Fruit fly (Drosophila melanogaster) whole organism, embryonic: ENCODE results near the gene Lamtor5.

Experiments used
- Bgb ChIP-seq: fragments of 200-800 bp; sonication (Bioruptor generic); IDR thresholded peaks from 2 replicates; pipeline ENCODE4 v1.3.6; 2022; ENCODE audit warnings: missing biosample characterization, missing genetic modification characterization; ENCODE audit not compliant: partially characterized antibody
- BtbVII ChIP-seq: fragments of 200-800 bp; sonication (Bioruptor generic); optimal IDR thresholded peaks from 3 replicates; lab custom pipeline; 2017; ENCODE audit warnings: missing biosample characterization, mild to moderate bottlenecking, missing genetic modification characterization
- C15 ChIP-seq: fragments of 200-800 bp; sonication (Bioruptor generic); IDR thresholded peaks from 3 replicates; pipeline ENCODE4 v1.3.6; 2022; ENCODE audit warnings: missing biosample characterization, missing genetic modification characterization
- CG10462 ChIP-seq: fragments of 200-800 bp; sonication (Bioruptor generic); optimal IDR thresholded peaks from 2 replicates; lab custom pipeline; 2016; ENCODE audit warnings: missing biosample characterization, missing genetic modification characterization
- CG10959 ChIP-seq: fragments of 200-800 bp; sonication (Bioruptor generic); IDR thresholded peaks from 2 replicates; pipeline ENCODE4 v1.3.6; 2022; ENCODE audit warnings: missing biosample characterization, missing genetic modification characterization
- CG12071 ChIP-seq: fragments of 200-800 bp; sonication (Bioruptor generic); optimal IDR thresholded peaks from 3 replicates; lab custom pipeline; 2018; ENCODE audit warnings: missing biosample characterization, mild to moderate bottlenecking, missing genetic modification characterization
- CG13296 ChIP-seq: fragments of 200-800 bp; sonication (Bioruptor generic); optimal IDR thresholded peaks from 3 replicates; lab custom pipeline; 2018; ENCODE audit warnings: missing biosample characterization, mild to moderate bottlenecking, missing genetic modification characterization
- CG14441 ChIP-seq: fragments of 200-800 bp; sonication (Bioruptor generic); IDR thresholded peaks from 2 replicates; pipeline ENCODE4 v1.3.6; 2022; ENCODE audit warnings: missing biosample characterization, missing genetic modification characterization
- CG1529 ChIP-seq: fragments of 200-800 bp; sonication (Bioruptor generic); optimal IDR thresholded peaks from 3 replicates; lab custom pipeline; 2018; ENCODE audit warnings: missing biosample characterization, missing genetic modification characterization
- CG1603 ChIP-seq: fragments of 200-800 bp; sonication (Bioruptor generic); optimal IDR thresholded peaks from 2 replicates; lab custom pipeline; 2019; ENCODE audit warnings: missing biosample characterization, mild to moderate bottlenecking, missing genetic modification characterization, moderate library complexity
- CG17361 ChIP-seq: fragments of 200-800 bp; sonication (Bioruptor generic); IDR thresholded peaks from 3 replicates; pipeline ENCODE4 v1.3.6; 2022; ENCODE audit warnings: missing biosample characterization, missing genetic modification characterization
- CG2678 ChIP-seq: fragments of 200-800 bp; sonication (Bioruptor generic); optimal IDR thresholded peaks from 3 replicates; lab custom pipeline; 2019; ENCODE audit warnings: missing biosample characterization, mild to moderate bottlenecking, missing genetic modification characterization, moderate library complexity
- CG32772 ChIP-seq: fragments of 200-800 bp; sonication (Bioruptor generic); IDR thresholded peaks from 2 replicates; pipeline ENCODE4 v1.3.6; 2022; ENCODE audit warnings: missing biosample characterization, missing genetic modification characterization
- CG4707 ChIP-seq: fragments of 200-800 bp; sonication (Bioruptor generic); optimal IDR thresholded peaks from 2 replicates; lab custom pipeline; 2018; ENCODE audit warnings: missing biosample characterization, mild to moderate bottlenecking, missing genetic modification characterization, moderate library complexity
- CG6175 ChIP-seq: fragments of 200-800 bp; sonication (Bioruptor generic); IDR thresholded peaks from 3 replicates; pipeline ENCODE4 v1.3.6; 2022; ENCODE audit warnings: missing biosample characterization, missing genetic modification characterization
- CG6791 ChIP-seq: fragments of 200-800 bp; sonication (Bioruptor generic); IDR thresholded peaks from 3 replicates; pipeline ENCODE4 v1.3.6; 2022; ENCODE audit warnings: missing biosample characterization, missing genetic modification characterization; ENCODE audit not compliant: partially characterized antibody
- CG7357 ChIP-seq: fragments of 200-800 bp; sonication (Bioruptor generic); IDR thresholded peaks from 3 replicates; pipeline ENCODE4 v1.3.6; 2022; ENCODE audit warnings: missing biosample characterization, missing genetic modification characterization
- CG8290 ChIP-seq, 3 experiments: fragments of 200-800 bp; sonication (Bioruptor generic); optimal IDR thresholded peaks; 2 replicates each; lab custom pipeline; 2016 to 2019; ENCODE audit warnings: missing biosample characterization in 3 of 3, missing genetic modification characterization in 3 of 3, mild to moderate bottlenecking in 2 of 3, moderate library complexity in 1 of 3
- CG9609 ChIP-seq: fragments of 200-800 bp; sonication (Bioruptor generic); optimal IDR thresholded peaks from 3 replicates; lab custom pipeline; 2016; ENCODE audit warnings: missing biosample characterization, missing genetic modification characterization
- CG9727 ChIP-seq: fragments of 200-800 bp; sonication (Bioruptor generic); optimal IDR thresholded peaks from 3 replicates; lab custom pipeline; 2017; ENCODE audit warnings: missing biosample characterization, mild to moderate bottlenecking, missing genetic modification characterization
- CTCF ChIP-seq: fragments of 200-800 bp; sonication (Bioruptor generic); optimal IDR thresholded peaks from 2 replicates; lab custom pipeline; 2017; ENCODE audit warnings: missing biosample characterization, mild to moderate bottlenecking, missing genetic modification characterization, moderate library complexity
- D19A ChIP-seq: fragments of 200-800 bp; optimal IDR thresholded peaks from 3 replicates; lab custom pipeline; 2019; ENCODE audit warnings: missing biosample characterization, mild to moderate bottlenecking, missing genetic modification characterization, moderate library complexity
- Drgx ChIP-seq: fragments of 200-800 bp; sonication (Bioruptor generic); IDR thresholded peaks from 2 replicates; pipeline ENCODE4 v1.3.6; 2022; ENCODE audit warnings: missing biosample characterization, missing genetic modification characterization
- Hr78 ChIP-seq, 2 experiments: fragments of 200-800 bp in 1 of 2; fragments of >200 bp in 1 of 2; sonication (Bioruptor generic) in 1 of 2; optimal IDR thresholded peaks; 2 replicates each; lab custom pipeline; 2017 to 2019; ENCODE audit warnings: missing biosample characterization in 2 of 2, missing genetic modification characterization in 2 of 2, mild to moderate bottlenecking in 1 of 2, moderate library complexity in 1 of 2
- Med ChIP-seq: fragments of 200-800 bp; sonication (Bioruptor generic); peaks from one replicate; lab custom pipeline; 2016; ENCODE audit warnings: missing biosample characterization, missing genetic modification characterization, mild to moderate bottlenecking, inconsistent platforms, moderate library complexity
- Six4 ChIP-seq: fragments of 200-800 bp; sonication (Bioruptor generic); optimal IDR thresholded peaks from 2 replicates; lab custom pipeline; 2016; ENCODE audit warnings: missing biosample characterization, missing genetic modification characterization
- Sox100B ChIP-seq: fragments of 200-800 bp; sonication (Bioruptor generic); optimal IDR thresholded peaks from 3 replicates; lab custom pipeline; 2018; ENCODE audit warnings: missing biosample characterization, mild to moderate bottlenecking, missing genetic modification characterization
- bsh ChIP-seq, 2 experiments: fragments of 200-800 bp; sonication (Bioruptor generic); optimal IDR thresholded peaks; 2 replicates each; lab custom pipeline; 2017 to 2018; ENCODE audit warnings: mild to moderate bottlenecking in 2 of 2, missing biosample characterization in 2 of 2, missing genetic modification characterization in 2 of 2, moderate library complexity in 1 of 2
- cwo ChIP-seq: fragments of 200-800 bp; sonication (Bioruptor generic); optimal IDR thresholded peaks from 3 replicates; lab custom pipeline; 2017; ENCODE audit warnings: missing biosample characterization, missing genetic modification characterization, mild to moderate bottlenecking, moderate library complexity, missing genetic modification reagents
- disco-r ChIP-seq: fragments of 200-800 bp; sonication (Bioruptor generic); optimal IDR thresholded peaks from 2 replicates; lab custom pipeline; 2016; ENCODE audit warnings: missing biosample characterization, missing genetic modification characterization
- dysf ChIP-seq: fragments of 200-800 bp; sonication (Bioruptor generic); IDR thresholded peaks from 3 replicates; pipeline ENCODE4 v1.3.6; 2022; ENCODE audit warnings: missing biosample characterization, missing genetic modification characterization
- hth ChIP-seq: fragments of >200 bp; optimal IDR thresholded peaks from 2 replicates; lab custom pipeline; 2017; ENCODE audit warnings: inconsistent platforms
- kah ChIP-seq: fragments of 200-800 bp; sonication (Bioruptor generic); optimal IDR thresholded peaks from 2 replicates; lab custom pipeline; 2018; ENCODE audit warnings: missing biosample characterization, mild to moderate bottlenecking, missing genetic modification characterization
- lbe ChIP-seq: fragments of 200-800 bp; sonication (Bioruptor generic); optimal IDR thresholded peaks from 2 replicates; lab custom pipeline; 2016; ENCODE audit warnings: missing biosample characterization, mild to moderate bottlenecking, missing genetic modification characterization
- lola ChIP-seq, 3 experiments: fragments of >200 bp in 2 of 3; fragments of 200-800 bp in 1 of 3; sonication (Bioruptor generic) in 1 of 3; optimal IDR thresholded peaks; 2 replicates each; lab custom pipeline; 2017 to 2019; ENCODE audit warnings: missing biosample characterization in 3 of 3, missing genetic modification characterization in 3 of 3, mild to moderate bottlenecking in 1 of 3, moderate library complexity in 1 of 3
- nom ChIP-seq: fragments of 200-800 bp; sonication (Bioruptor generic); optimal IDR thresholded peaks from 2 replicates; lab custom pipeline; 2017; ENCODE audit warnings: missing biosample characterization, missing genetic modification characterization, mild to moderate bottlenecking, moderate library complexity, missing genetic modification reagents
- rib ChIP-seq: fragments of 200-800 bp; sonication (Bioruptor generic); IDR thresholded peaks from 2 replicates; pipeline ENCODE4 v1.3.6; 2022; ENCODE audit warnings: missing biosample characterization, missing genetic modification characterization
- row ChIP-seq: fragments of 200-800 bp; sonication (Bioruptor generic); IDR thresholded peaks from 3 replicates; pipeline ENCODE4 v1.3.6; 2022; ENCODE audit warnings: missing biosample characterization, missing genetic modification characterization
- sd ChIP-seq: fragments of 200-800 bp; sonication (Bioruptor generic); optimal IDR thresholded peaks from 3 replicates; lab custom pipeline; 2018; ENCODE audit warnings: missing biosample characterization, mild to moderate bottlenecking, missing genetic modification characterization, moderate library complexity
- shn ChIP-seq: fragments of 200-800 bp; sonication (Bioruptor generic); optimal IDR thresholded peaks from 3 replicates; lab custom pipeline; 2016; ENCODE audit warnings: missing biosample characterization, missing genetic modification characterization
- slbo ChIP-seq: fragments of 200-800 bp; sonication (Bioruptor generic); IDR thresholded peaks from 2 replicates; pipeline ENCODE4 v1.3.6; 2022; ENCODE audit warnings: missing biosample characterization, missing genetic modification characterization
- sug ChIP-seq: fragments of 200-800 bp; optimal IDR thresholded peaks from 2 replicates; lab custom pipeline; 2019; ENCODE audit warnings: missing biosample characterization, mild to moderate bottlenecking, missing genetic modification characterization, moderate library complexity

The Lamtor5 gene

dm6 chrX:1842875-1843274 is 15.9 kb downstream of the Lamtor5 start (continued):
- peak; percentile 81 for TF ChIP-seq sd (tag; lab: Kevin White, UChicago)
- no peak for TF ChIP-seq CG1529 (GFP tag; lab: Kevin White, UChicago)
- no peak for TF ChIP-seq CG8290 (GFP tag; optimal IDR thresholded peaks at IDR 0.05; lab: Kevin White, UChicago)
- peak in 1 of 2 experiments; percentile 51 for TF ChIP-seq CG8290 (tag; optimal IDR thresholded peaks at IDR 0.05; lab: Kevin White, UChicago)
- TF ChIP-seq CG9609 (GFP tag; lab: Kevin White, UChicago): no peak
- TF ChIP-seq slbo (GFP tag; lab: Robert Waterston, UW): peak; percentile 11; the same call in 1 of the 2 replicates
- TF ChIP-seq disco-r (GFP tag; lab: Kevin White, UChicago): no peak
- no peak for TF ChIP-seq CG6791 (GFP tag; lab: Robert Waterston, UW)
- peak; percentile 86 for TF ChIP-seq cwo (GFP tag; lab: Kevin White, UChicago)
- TF ChIP-seq CG10462 (GFP tag; lab: Kevin White, UChicago): no peak
- TF ChIP-seq CG2678 (tag; lab: Kevin White, UChicago): peak; percentile 5
- TF ChIP-seq CG9727: no peak
- peak; percentile 8 for TF ChIP-seq CG12071
- TF ChIP-seq shn: peak; percentile 3
- TF ChIP-seq CTCF (GFP tag; lab: Kevin White, UChicago): no peak
- TF ChIP-seq sug: peak; percentile 98
- TF ChIP-seq BtbVII (GFP tag; lab: Kevin White, UChicago): peak; percentile 35
- TF ChIP-seq CG4707 (GFP tag; lab: Kevin White, UChicago): no peak
- TF ChIP-seq dysf (GFP tag; lab: Robert Waterston, UW): 0 out of 3 replicates have a peak, but pooled peaks have one; percentile 8
- 0 out of 2 replicates have a peak, but pooled peaks have one; percentile 40 for TF ChIP-seq rib (GFP tag; lab: Robert Waterston, UW)

- no peak for TF ChIP-seq CG10462 (GFP tag; lab: Kevin White, UChicago)
- TF ChIP-seq CG7357 (GFP tag; lab: Robert Waterston, UW): no peak
- TF ChIP-seq CG6175 (GFP tag; lab: Robert Waterston, UW): no peak
- peak; percentile 27; the same call in 1 of the 2 replicates for TF ChIP-seq Drgx (GFP tag; lab: Robert Waterston, UW)
- peak; percentile 58 for TF ChIP-seq Med
- no peak for TF ChIP-seq CG14441 (GFP tag; lab: Robert Waterston, UW)
- no peak for TF ChIP-seq hth (lab: Kevin White, UChicago)
- 0 out of 2 replicates have a peak, but pooled peaks have one; percentile 33 for TF ChIP-seq CG32772 (GFP tag; lab: Robert Waterston, UW)
- no peak for TF ChIP-seq Sox100B (GFP tag; lab: Kevin White, UChicago)
- no peak for TF ChIP-seq CG10959
- TF ChIP-seq Six4 (GFP tag; lab: Kevin White, UChicago): no peak
- peak; percentile 3 for TF ChIP-seq CG1603 (tag; lab: Kevin White, UChicago)
- peak; percentile 9 for TF ChIP-seq lbe (GFP tag; lab: Kevin White, UChicago)
- no peak for TF ChIP-seq C15 (GFP tag; lab: Robert Waterston, UW)
- TF ChIP-seq Bgb: no peak
- TF ChIP-seq CG13296 (GFP tag; lab: Kevin White, UChicago): no peak
- TF ChIP-seq lola (GFP tag; optimal IDR thresholded peaks at IDR 0.05; lab: Kevin White, UChicago): no peak
- no peak for TF ChIP-seq Hr78 (GFP tag; optimal IDR thresholded peaks at IDR 0.05; lab: Kevin White, UChicago)
- peak; percentile 87 for TF ChIP-seq D19A (tag; lab: Kevin White, UChicago)
- no peak for TF ChIP-seq CG12071
- TF ChIP-seq CG9727: peak; percentile 16
- no peak for TF ChIP-seq kah (GFP tag; lab: Kevin White, UChicago)
- TF ChIP-seq row (GFP tag; lab: Robert Waterston, UW): peak; percentile 16; the same call in 1 of the 3 replicates
- no peak for TF ChIP-seq CG17361 (GFP tag; lab: Robert Waterston, UW)
- peak; percentile 65 for TF ChIP-seq nom (GFP tag; lab: Kevin White, UChicago)
- peak in 1 of 2 experiments; percentile 28 for TF ChIP-seq bsh (GFP tag; optimal IDR thresholded peaks at IDR 0.05; lab: Kevin White, UChicago)
- no peak for TF ChIP-seq CTCF (GFP tag; lab: Kevin White, UChicago)
Observed at dm6 chrX:1840520-1840919, 18.3 kb downstream of the Lamtor5 start.
